Fruit fly (Drosophila melanogaster): Measurements from ENCODE around the gene CG9121.

The CG9121 gene

dm6 chr2L:5031399-5031798, 19.5 kb downstream of the CG9121 start:
- peak; percentile 92 for TF ChIP-seq Ets65A (GFP tag)
- TF ChIP-seq CG17186 (GFP tag; optimal IDR thresholded peaks at IDR 0.05) = no peak
- peak; percentile 32 for TF ChIP-seq Med (GFP tag)

dm6 chr2L:5030535-5030934, 20.3 kb downstream of the CG9121 start:
- TF ChIP-seq CG10274 (GFP tag; optimal IDR thresholded peaks at IDR 0.05) (no peak), BEAF-32 (GFP tag; optimal IDR thresholded peaks at IDR 0.05) (no peak), ewg (GFP tag; optimal IDR thresholded peaks at IDR 0.05) (no peak), Trl (optimal IDR thresholded peaks at IDR 0.05) (peak in 1 of 2 experiments; percentile 26), Trl (GFP tag; optimal IDR thresholded peaks at IDR 0.05) (no peak), CG6654 (GFP tag; optimal IDR thresholded peaks at IDR 0.05) (no peak), CG3163 (GFP tag; optimal IDR thresholded peaks at IDR 0.05) (peak; percentile 49)

dm6 chr2L:5029809-5030108, 21.1 kb downstream of the CG9121 start:
- TF ChIP-seq CG6654 (GFP tag; optimal IDR thresholded peaks at IDR 0.05) (peak; percentile 74), cad (GFP tag; optimal IDR thresholded peaks at IDR 0.05) (peak; percentile 55), Max (GFP tag; optimal IDR thresholded peaks at IDR 0.05) (no peak)

- TF ChIP-seq Nf-YB (GFP tag; optimal IDR thresholded peaks at IDR 0.05) (peak; percentile 55), Med (GFP tag) (peak; percentile 61), Mrtf (GFP tag; IDR thresholded peaks at IDR 0.05) (no peak), CG16779 (GFP tag; IDR thresholded peaks at IDR 0.05) (no peak), gcm (GFP tag; optimal IDR thresholded peaks at IDR 0.05) (no peak), D (optimal IDR thresholded peaks at IDR 0.05) (no peak), D (GFP tag; optimal IDR thresholded peaks at IDR 0.05) (no peak), chinmo (GFP tag; IDR thresholded peaks at IDR 0.05; ENCODE audit: partially characterized antibody) (0 out of 4 replicates have a peak, but pooled peaks have one; percentile 37), CG6175 (GFP tag; IDR thresholded peaks at IDR 0.05) (peak; percentile 48; the same call in 1 of the 3 replicates), CG6854 (GFP tag; optimal IDR thresholded peaks at IDR 0.05) (no peak), Nf-YC (tag; optimal IDR thresholded peaks at IDR 0.05) (peak; percentile 51), CG18599 (GFP tag; optimal IDR thresholded peaks at IDR 0.05) (peak; percentile 11), Doc2 (GFP tag; IDR thresholded peaks at IDR 0.05) (no peak), crol (GFP tag; IDR thresholded peaks at IDR 0.05) (peak; percentile 63), Optix (GFP tag; IDR thresholded peaks at IDR 0.05) (0 out of 3 replicates have a peak, but pooled peaks have one; percentile 22), NFAT (GFP tag; IDR thresholded peaks at IDR 0.05) (0 out of 2 replicates have a peak, but pooled peaks have one; percentile 8), MESR4 (GFP tag; optimal IDR thresholded peaks at IDR 0.05) (no peak), slbo (GFP tag; IDR thresholded peaks at IDR 0.05) (peak; percentile 26; the same call in 1 of the 2 replicates), Jarid2 (GFP tag; optimal IDR thresholded peaks at IDR 0.05) (peak; percentile 51), CG34376 (GFP tag; optimal IDR thresholded peaks at IDR 0.05) (peak; percentile 97), CG2120 (GFP tag; optimal IDR thresholded peaks at IDR 0.05) (no peak), Deaf1 (tag; optimal IDR thresholded peaks at IDR 0.05) (peak; percentile 97), Adf1 (GFP tag; IDR thresholded peaks at IDR 0.05) (no peak), CG10543 (GFP tag; optimal IDR thresholded peaks at IDR 0.05) (peak; percentile 80), CG16813 (GFP tag; IDR thresholded peaks at IDR 0.05; ENCODE audit: partially characterized antibody) (no peak), CG7745 (tag; optimal IDR thresholded peaks at IDR 0.05) (no peak), Dek (tag; optimal IDR thresholded peaks at IDR 0.05) (no peak), CG4730 (GFP tag; IDR thresholded peaks at IDR 0.05) (no peak), zfh2 (GFP tag; optimal IDR thresholded peaks at IDR 0.05) (no peak), Pdp1 (GFP tag; optimal IDR thresholded peaks at IDR 0.05) (peak in 1 of 2 experiments; percentile 20), cwo (GFP tag; optimal IDR thresholded peaks at IDR 0.05) (peak; percentile 30), ftz-f1 (GFP tag; optimal IDR thresholded peaks at IDR 0.05) (peak; percentile 45), cg (GFP tag; optimal IDR thresholded peaks at IDR 0.05) (peak; percentile 14)
Measured at dm6 chr2L:5029049-5029808, 21.6 kb downstream of the CG9121 start, which contains the start of gene Col4a1. Col4a1 (plus strand) TSS chr2L:5029609.

All from whole organism, embryonic.